Fruit fly (Drosophila melanogaster): ENCODE results near the gene tnc.

Gene tnc

DNA sequence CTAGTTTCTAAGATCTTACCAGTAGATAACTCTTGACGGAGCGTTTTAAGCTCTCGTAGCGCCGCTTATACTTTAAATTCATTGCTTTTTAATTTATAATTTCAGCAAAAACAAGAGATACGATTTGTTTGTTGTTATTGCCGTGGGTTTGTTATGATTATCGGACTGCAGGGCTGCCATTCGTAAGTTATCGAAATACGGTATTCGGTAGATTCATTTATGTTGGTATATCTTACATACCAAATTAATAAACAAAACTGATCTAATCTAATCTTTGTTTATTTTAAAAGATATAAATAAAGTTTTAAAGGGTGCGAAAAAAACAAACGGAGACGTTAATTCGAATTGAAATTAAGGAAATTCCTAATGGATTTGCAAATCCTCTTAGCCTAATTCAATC lies 71.8 kb downstream of the tnc start, which contains the start of the genes CG31111 and stac:
CG31111 (minus strand) TSS at position 162 of the 400 bp plus-strand sequence.
stac (plus strand) TSS at position 271 of the 400 bp plus-strand sequence.
- TF ChIP-seq OdsH (GFP tag; optimal IDR thresholded peaks at IDR 0.05) (no peak), Eip93F (GFP tag; optimal IDR thresholded peaks at IDR 0.05) (peak; percentile 18), fkh (GFP tag; optimal IDR thresholded peaks at IDR 0.05) (peak; percentile 82)

DNA sequence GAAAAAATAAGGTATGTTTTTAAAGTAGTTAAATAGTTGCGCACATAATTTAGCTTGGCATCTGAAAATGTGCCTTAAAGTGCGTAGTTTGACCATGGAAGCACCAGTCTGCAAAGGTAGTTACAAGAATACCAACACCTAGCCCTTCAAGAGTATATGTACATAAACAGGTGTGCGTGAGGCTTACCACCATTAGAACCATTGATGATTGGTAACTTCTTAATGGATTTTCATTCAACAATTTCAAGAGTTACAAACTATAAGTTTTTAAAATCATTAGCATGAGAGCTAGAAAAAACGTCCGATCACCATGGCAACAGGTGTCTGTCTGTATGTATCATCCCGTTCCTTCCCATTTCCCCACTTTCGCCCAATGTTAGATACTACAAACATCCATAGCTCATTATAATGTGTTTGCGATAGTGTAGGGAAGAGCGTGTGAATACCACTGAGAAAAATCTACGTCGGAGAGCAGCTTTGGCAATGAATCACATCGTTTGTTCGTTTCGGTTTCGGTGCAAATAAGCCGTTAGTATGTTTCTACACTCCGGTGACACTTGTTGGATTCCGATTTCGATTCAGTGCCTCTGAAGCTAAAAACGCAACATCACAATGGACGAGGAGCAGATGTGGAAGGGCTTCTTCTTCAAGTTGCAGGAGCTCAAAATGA lies 72.4 kb downstream of the tnc start:
- TF ChIP-seq salr (GFP tag; optimal IDR thresholded peaks at IDR 0.05) (no peak), dac (GFP tag; optimal IDR thresholded peaks at IDR 0.05) (no peak), CG32006 (GFP tag; optimal IDR thresholded peaks at IDR 0.05) (no peak), acj6 (GFP tag; optimal IDR thresholded peaks at IDR 0.05) (no peak), cyc (GFP tag; optimal IDR thresholded peaks at IDR 0.05) (no peak), CG10631 (GFP tag; optimal IDR thresholded peaks at IDR 0.05) (no peak), CG11294 (GFP tag; IDR thresholded peaks at IDR 0.05) (no peak), CG34406 (GFP tag; optimal IDR thresholded peaks at IDR 0.05) (no peak), CG31627 (GFP tag; optimal IDR thresholded peaks at IDR 0.05) (no peak), CG8632 (GFP tag; optimal IDR thresholded peaks at IDR 0.05) (no peak), Hr4 (GFP tag; optimal IDR thresholded peaks at IDR 0.05) (no peak), vri (GFP tag; optimal IDR thresholded peaks at IDR 0.05) (no peak)

DNA sequence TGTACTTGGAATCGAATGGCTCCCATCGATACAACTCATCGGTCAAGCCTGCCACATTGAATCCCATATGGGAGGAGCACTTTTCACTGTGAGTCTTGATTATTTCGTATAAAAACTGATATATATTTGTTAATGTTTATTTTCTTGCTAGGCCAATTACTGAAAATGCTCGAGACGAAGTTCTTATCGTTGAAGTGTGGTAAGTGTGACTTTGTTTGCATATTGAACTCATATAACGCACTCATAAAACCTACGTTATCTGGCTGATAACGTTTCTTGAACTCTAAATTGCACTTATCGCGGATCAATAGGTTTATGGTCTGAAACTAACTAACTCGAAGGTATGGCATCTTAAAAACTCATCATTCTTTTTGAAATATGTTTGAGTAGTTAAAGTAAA lies 76.3 kb downstream of the tnc start:
- no peak for TF ChIP-seq esn (GFP tag; optimal IDR thresholded peaks at IDR 0.05)
- TF ChIP-seq topi (GFP tag; optimal IDR thresholded peaks at IDR 0.05) = no peak
- TF ChIP-seq fkh (GFP tag; optimal IDR thresholded peaks at IDR 0.05) = no peak
- TF ChIP-seq CG32006 (GFP tag; optimal IDR thresholded peaks at IDR 0.05) = no peak

DNA sequence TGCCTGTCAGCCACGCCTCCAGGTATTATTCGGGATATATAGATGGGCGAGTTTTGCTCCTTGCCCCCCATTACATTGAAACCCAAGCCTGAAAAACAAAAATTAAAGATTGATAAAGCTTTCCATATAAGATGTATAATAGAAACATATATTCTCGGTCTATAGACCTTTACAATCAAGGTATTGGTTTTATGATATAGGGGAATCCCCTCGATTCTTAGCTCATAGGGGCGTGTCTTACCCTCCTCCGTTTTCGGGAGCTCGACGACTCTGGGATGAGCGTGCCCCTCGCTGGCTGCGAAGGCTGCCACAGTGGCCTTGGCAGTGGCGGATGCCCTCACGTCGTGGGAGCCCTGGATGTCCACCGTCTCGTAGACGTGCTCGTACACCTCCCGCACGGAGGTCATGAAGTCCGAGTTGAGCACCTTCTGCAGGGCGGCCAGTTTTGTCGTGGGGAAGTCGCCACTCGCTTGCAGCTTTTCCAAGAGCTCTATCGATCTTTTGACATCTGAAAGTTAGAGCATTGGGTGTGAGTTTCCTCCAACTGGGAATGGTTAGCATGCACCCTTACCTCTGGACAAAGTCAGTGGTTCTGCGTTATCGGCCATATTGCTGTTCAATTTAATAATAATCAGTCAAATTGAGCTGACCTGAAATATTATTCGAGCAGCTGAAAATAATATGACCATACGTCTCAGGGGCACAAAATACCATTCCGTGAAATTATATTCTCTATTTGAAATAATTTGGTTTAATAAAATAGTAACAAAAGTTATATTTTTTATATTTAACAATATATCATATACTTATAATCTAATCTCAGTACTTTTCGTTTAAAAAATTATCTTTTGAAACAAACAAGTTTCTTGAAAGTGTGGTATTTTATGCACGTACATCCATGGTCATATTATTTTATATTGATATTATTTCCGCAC lies 81.0 kb downstream of the tnc start, which contains the start of the genes veli and PQBP1:
veli (minus strand) TSS at position 685 of the 935 bp plus-strand sequence.
PQBP1 (plus strand) TSS at position 885 of the 935 bp plus-strand sequence.
- TF ChIP-seq fkh (GFP tag; optimal IDR thresholded peaks at IDR 0.05) = peak; percentile 45
- TF ChIP-seq OdsH (GFP tag; optimal IDR thresholded peaks at IDR 0.05) = no peak

DNA sequence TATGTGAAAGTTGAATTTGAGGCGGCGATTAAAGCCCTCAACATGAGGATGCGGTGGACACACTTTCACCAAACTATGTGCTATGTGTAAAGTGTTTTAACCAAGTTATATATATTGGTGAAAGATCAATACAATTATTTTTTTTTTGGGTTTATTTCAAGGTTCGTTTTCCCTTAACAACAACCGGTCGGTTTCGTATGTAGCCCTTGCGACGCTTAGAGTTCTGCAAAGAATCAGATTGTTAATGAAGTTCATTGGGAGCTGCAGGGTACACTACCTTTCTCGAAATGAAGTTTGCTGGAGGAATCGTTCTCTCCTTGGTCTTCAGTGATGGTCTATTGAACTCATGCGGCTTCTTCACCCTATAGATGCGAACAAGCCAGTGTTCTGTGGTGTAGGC lies 82.7 kb downstream of the tnc start:
- TF ChIP-seq Sox102F (GFP tag; optimal IDR thresholded peaks at IDR 0.05) (no peak), CG8319 (GFP tag; optimal IDR thresholded peaks at IDR 0.05) (no peak), Met (GFP tag; optimal IDR thresholded peaks at IDR 0.05) (no peak), esn (GFP tag; optimal IDR thresholded peaks at IDR 0.05) (no peak), ss (GFP tag; optimal IDR thresholded peaks at IDR 0.05) (no peak), OdsH (GFP tag; optimal IDR thresholded peaks at IDR 0.05) (no peak)

DNA sequence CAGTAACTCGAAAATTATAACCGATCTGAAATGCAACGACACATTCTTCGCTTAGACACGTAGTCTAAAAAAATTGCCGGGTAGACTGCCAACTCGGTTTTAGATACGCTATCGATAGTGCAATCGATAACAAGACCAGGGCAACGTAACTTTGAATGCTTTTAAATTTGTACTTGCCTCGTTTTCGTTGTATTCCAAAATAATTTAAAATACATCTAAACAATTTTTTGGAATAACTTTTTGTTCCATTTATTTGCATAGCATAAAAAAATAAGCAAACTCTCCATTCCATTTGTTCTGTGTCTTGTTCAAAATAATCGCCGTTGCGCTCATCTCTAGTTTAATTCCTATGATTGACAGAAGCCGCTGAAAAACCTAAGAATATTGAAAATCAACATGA lies 85.4 kb downstream of the tnc start, which contains the start of the genes Stt3B and CG11839:
Stt3B (minus strand) TSS at position 69 of the 400 bp plus-strand sequence.
CG11839 (plus strand) TSS at position 359 of the 400 bp plus-strand sequence.
- TF ChIP-seq Ets21C (GFP tag; optimal IDR thresholded peaks at IDR 0.05) = no peak
- peak; percentile 79 for TF ChIP-seq cyc (GFP tag; optimal IDR thresholded peaks at IDR 0.05)
- TF ChIP-seq CG1621 (tag; optimal IDR thresholded peaks at IDR 0.05) = peak; percentile 73
- peak; percentile 32 for TF ChIP-seq CG11902 (GFP tag; optimal IDR thresholded peaks at IDR 0.05)
- peak; percentile 48; the same call in 1 of the 2 replicates for TF ChIP-seq CG15336 (GFP tag; IDR thresholded peaks at IDR 0.05)
- peak; percentile 43 for TF ChIP-seq CG8632 (GFP tag; optimal IDR thresholded peaks at IDR 0.05)
- no peak for TF ChIP-seq Eip78C (GFP tag)
- TF ChIP-seq CG8119 (GFP tag; IDR thresholded peaks at IDR 0.05) = no peak
- peak; percentile 77 for TF ChIP-seq esn (GFP tag; optimal IDR thresholded peaks at IDR 0.05)
- TF ChIP-seq lz (GFP tag; optimal IDR thresholded peaks at IDR 0.05) = peak; percentile 81
- no peak for TF ChIP-seq CG11294 (GFP tag; IDR thresholded peaks at IDR 0.05)
- TF ChIP-seq CG3032 (tag; optimal IDR thresholded peaks at IDR 0.05) = peak; percentile 67
- peak; percentile 42 for TF ChIP-seq Sox15 (GFP tag; optimal IDR thresholded peaks at IDR 0.05)
- TF ChIP-seq fkh (GFP tag; optimal IDR thresholded peaks at IDR 0.05) = peak; percentile 64
- TF ChIP-seq Hr38 (GFP tag; optimal IDR thresholded peaks at IDR 0.05) = peak; percentile 10
- peak; percentile 72 for TF ChIP-seq CG10631 (GFP tag; optimal IDR thresholded peaks at IDR 0.05)
- TF ChIP-seq CG31627 (GFP tag; optimal IDR thresholded peaks at IDR 0.05) = peak; percentile 85

Measured in whole organism, prepupa.